Worm (Caenorhabditis elegans): ENCODE data around the gene F47E1.1.

DNA sequence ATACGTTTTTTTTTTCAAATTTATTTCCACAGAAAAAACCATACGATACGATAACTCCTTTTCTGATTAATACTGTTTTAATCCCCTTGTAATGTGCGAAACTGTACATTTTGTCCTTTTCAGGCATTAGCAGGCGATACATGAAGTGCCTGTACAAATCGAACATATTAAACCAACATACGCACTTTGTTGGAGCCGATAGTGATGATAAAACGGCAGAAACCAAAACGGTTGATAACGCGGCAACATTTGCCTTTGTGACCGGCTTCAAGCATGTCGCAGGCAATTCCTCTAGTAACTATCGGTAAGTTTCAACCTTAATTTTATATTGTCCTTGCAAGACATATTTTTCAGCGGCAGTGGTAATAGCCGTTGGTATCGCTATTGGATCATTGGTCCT, 42.7 kb upstream of the F47E1.1 start, which contains the start of gene nep-22:
- TF ChIP-seq scrt-1 (GFP tag; IDR thresholded peaks at IDR 0.05): no peak
- no peak for TF ChIP-seq ama-1 (optimal IDR thresholded peaks at IDR 0.05)
- no peak for TF ChIP-seq ets-7 (tag; optimal IDR thresholded peaks at IDR 0.05)
- TF ChIP-seq tbx-37 (GFP tag; conservative IDR thresholded peaks at IDR 0.05): no peak
- no peak for TF ChIP-seq hmg-4 (GFP tag; optimal IDR thresholded peaks at IDR 0.05)
- TF ChIP-seq F13C5.2 (tag; optimal IDR thresholded peaks at IDR 0.05): no peak
- no peak for TF ChIP-seq hmbx-1 (tag; optimal IDR thresholded peaks at IDR 0.05)
- no peak for TF ChIP-seq tra-4 (tag; optimal IDR thresholded peaks at IDR 0.05)
- no peak for TF ChIP-seq flt-1 (GFP tag; IDR thresholded peaks at IDR 0.05)
- no peak for TF ChIP-seq pes-1 (GFP tag; IDR thresholded peaks at IDR 0.05)
- no peak for TF ChIP-seq aly-1 (tag; optimal IDR thresholded peaks at IDR 0.05)
- peak; percentile 7 for TF ChIP-seq ceh-36 (tag; optimal IDR thresholded peaks at IDR 0.05)
- no peak for TF ChIP-seq tbx-11 (GFP tag; IDR thresholded peaks at IDR 0.05)

Data from whole organism, early embryonic.